Worm (Caenorhabditis elegans): ENCODE data around the gene gcy-20.

- no peak for TF ChIP-seq elt-2 (tag; optimal IDR thresholded peaks at IDR 0.05)
- no peak for TF ChIP-seq dve-1 (tag; optimal IDR thresholded peaks at IDR 0.05)
- no peak for TF ChIP-seq dmd-4 (tag; optimal IDR thresholded peaks at IDR 0.05; ENCODE audit: borderline replicate concordance)
- TF ChIP-seq lin-11 (tag; optimal IDR thresholded peaks at IDR 0.05), result no peak
- TF ChIP-seq ahr-1 (tag; optimal IDR thresholded peaks at IDR 0.05), result no peak
- no peak for TF ChIP-seq ama-1 (optimal IDR thresholded peaks at IDR 0.05)
- TF ChIP-seq nhr-11 (tag; optimal IDR thresholded peaks at IDR 0.05), result no peak
- TF ChIP-seq fkh-10 (GFP tag; optimal IDR thresholded peaks at IDR 0.05), result no peak
- TF ChIP-seq unc-86 (tag; optimal IDR thresholded peaks at IDR 0.05), result no peak
- no peak for TF ChIP-seq pqm-1 (tag; optimal IDR thresholded peaks at IDR 0.05)
- no peak for TF ChIP-seq elt-4 (tag; optimal IDR thresholded peaks at IDR 0.05)
- no peak for TF ChIP-seq tbx-7 (tag; optimal IDR thresholded peaks at IDR 0.05)
- no peak for TF ChIP-seq ceh-6 (GFP tag; optimal IDR thresholded peaks at IDR 0.05)
Measured at ce11 chrV:16300276-16300675, 46.7 kb upstream of the gcy-20 start, which contains the start of gene srbc-82.

Data from whole organism, late embryonic.